Fruit fly (Drosophila melanogaster): ENCODE results near the gene mys.

Gene mys

DNA sequence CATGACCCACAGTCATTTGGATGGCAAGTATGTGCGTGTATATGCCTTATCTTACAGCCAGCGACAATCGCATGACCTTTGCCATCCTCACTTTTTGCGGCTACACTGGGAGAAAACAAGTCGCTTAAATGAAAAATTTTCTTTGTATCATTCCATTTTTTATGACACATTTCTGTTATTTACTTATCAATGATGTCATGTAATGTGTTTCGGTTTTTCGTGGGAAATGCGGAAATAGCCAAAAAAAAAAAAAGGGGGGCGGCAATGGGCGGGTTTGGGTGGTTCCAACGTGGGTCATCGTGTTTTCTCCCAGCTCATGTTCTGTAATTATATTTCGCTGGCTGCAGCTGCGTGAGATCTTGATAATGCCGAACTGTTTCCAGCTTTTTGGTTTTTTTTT is 18.7 kb downstream of the mys start (continued):
- TF ChIP-seq Myb (GFP tag; optimal IDR thresholded peaks at IDR 0.05): no peak
- TF ChIP-seq CG8944 (GFP tag; optimal IDR thresholded peaks at IDR 0.05): no peak
- peak; percentile 51 for TF ChIP-seq row (GFP tag; IDR thresholded peaks at IDR 0.05)
- no peak for TF ChIP-seq croc (GFP tag; conservative IDR thresholded peaks at IDR 0.05)
- no peak for TF ChIP-seq pzg (GFP tag; optimal IDR thresholded peaks at IDR 0.05)
- peak; percentile 80 for TF ChIP-seq Ets65A (GFP tag)
- TF ChIP-seq H2.0 (GFP tag; IDR thresholded peaks at IDR 0.05): no peak
- TF ChIP-seq CG1603 (tag; optimal IDR thresholded peaks at IDR 0.05): no peak
- TF ChIP-seq slbo (GFP tag; IDR thresholded peaks at IDR 0.05): peak; percentile 41; the same call in 1 of the 2 replicates
- TF ChIP-seq CG13296 (GFP tag; optimal IDR thresholded peaks at IDR 0.05): no peak
- no peak for TF ChIP-seq scrt (GFP tag; optimal IDR thresholded peaks at IDR 0.05)
- 0 out of 2 replicates have a peak, but pooled peaks have one; percentile 25 for TF ChIP-seq Ptx1 (GFP tag; IDR thresholded peaks at IDR 0.05)
- TF ChIP-seq CG16813 (GFP tag; IDR thresholded peaks at IDR 0.05; ENCODE audit: partially characterized antibody): no peak
- TF ChIP-seq bab2 (GFP tag; optimal IDR thresholded peaks at IDR 0.05): no peak
- 0 out of 3 replicates have a peak, but pooled peaks have one; percentile 18 for TF ChIP-seq dysf (GFP tag; IDR thresholded peaks at IDR 0.05)
- TF ChIP-seq CG11456 (GFP tag; IDR thresholded peaks at IDR 0.05): no peak
- TF ChIP-seq ewg (GFP tag; optimal IDR thresholded peaks at IDR 0.05): no peak
- TF ChIP-seq CG10267 (tag; optimal IDR thresholded peaks at IDR 0.05): no peak
- 0 out of 2 replicates have a peak, but pooled peaks have one; percentile 8 for TF ChIP-seq vvl (GFP tag; IDR thresholded peaks at IDR 0.05)
- TF ChIP-seq fd64A (GFP tag; optimal IDR thresholded peaks at IDR 0.05): no peak
- no peak for TF ChIP-seq CG15011 (GFP tag; optimal IDR thresholded peaks at IDR 0.05)
- no peak for TF ChIP-seq Sox102F (GFP tag; optimal IDR thresholded peaks at IDR 0.05)
- peak; percentile 56 for TF ChIP-seq Med (GFP tag)
- no peak for TF ChIP-seq prd (optimal IDR thresholded peaks at IDR 0.05)
- peak; percentile 50; the same call in 2 of the 3 replicates for TF ChIP-seq prd (GFP tag; IDR thresholded peaks at IDR 0.05)
- no peak for TF ChIP-seq CG13123 (GFP tag; optimal IDR thresholded peaks at IDR 0.05)
- TF ChIP-seq CG9932 (GFP tag; IDR thresholded peaks at IDR 0.05): no peak
- peak; percentile 0 for TF ChIP-seq Xbp1 (GFP tag; optimal IDR thresholded peaks at IDR 0.05)
- TF ChIP-seq mam (GFP tag; optimal IDR thresholded peaks at IDR 0.05): peak; percentile 9
- no peak for TF ChIP-seq da (GFP tag; optimal IDR thresholded peaks at IDR 0.05)
- TF ChIP-seq Mes4 (GFP tag; optimal IDR thresholded peaks at IDR 0.05): no peak
- no peak for TF ChIP-seq CG4820 (GFP tag; optimal IDR thresholded peaks at IDR 0.05)
- TF ChIP-seq Hr39 (optimal IDR thresholded peaks at IDR 0.05): no peak
- no peak for TF ChIP-seq Hsf (GFP tag; optimal IDR thresholded peaks at IDR 0.05)

DNA sequence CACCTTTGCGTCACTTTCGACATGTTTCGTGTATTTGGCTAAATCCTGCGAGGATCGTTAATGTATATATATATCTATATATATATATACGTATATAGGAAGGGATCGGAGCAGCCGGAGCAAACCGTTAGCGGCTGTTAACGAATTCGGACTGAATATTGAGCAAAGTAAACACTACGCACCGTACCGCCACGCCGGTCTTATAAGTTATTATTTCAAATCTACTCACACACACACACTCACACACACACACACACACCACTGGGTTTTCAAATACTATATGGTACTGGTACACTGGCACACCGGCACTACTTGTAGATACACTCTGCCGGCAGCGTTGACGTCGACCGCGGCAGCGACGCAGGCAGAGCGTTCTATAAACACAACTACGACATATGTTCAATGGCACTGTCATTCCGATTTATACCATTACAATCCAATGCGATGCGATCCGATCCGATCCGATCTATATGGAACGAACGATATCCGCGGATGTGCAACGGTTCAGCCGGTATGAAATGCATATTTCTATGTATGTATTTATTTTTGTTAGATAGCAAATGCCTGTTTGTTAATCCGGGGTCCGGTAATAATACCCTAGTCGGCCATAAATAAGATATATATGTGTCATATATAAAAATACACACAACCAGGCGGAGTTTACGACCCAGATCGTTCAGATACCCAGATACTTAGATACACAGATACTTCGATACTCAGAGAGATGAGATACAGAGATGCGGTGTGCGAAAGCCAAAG is 20.2 kb downstream of the mys start, which contains the start of gene Ldsdh1:
TSS of gene Ldsdh1 (minus strand) at position 179 of the 759 bp plus-strand sequence.
- TF ChIP-seq cg (GFP tag; optimal IDR thresholded peaks at IDR 0.05): peak; percentile 77
- no peak for TF ChIP-seq CG14667 (GFP tag; IDR thresholded peaks at IDR 0.05)
- TF ChIP-seq CG4424 (GFP tag; optimal IDR thresholded peaks at IDR 0.05): no peak
- TF ChIP-seq CG31365 (tag; optimal IDR thresholded peaks at IDR 0.05): no peak
- TF ChIP-seq lov (optimal IDR thresholded peaks at IDR 0.05): no peak
- TF ChIP-seq lov (GFP tag; IDR thresholded peaks at IDR 0.05): no peak
- no peak for TF ChIP-seq CG11247 (GFP tag; IDR thresholded peaks at IDR 0.05)
- no peak for TF ChIP-seq Opbp (GFP tag; IDR thresholded peaks at IDR 0.05; ENCODE audit: partially characterized antibody)
- TF ChIP-seq CG5245 (GFP tag; optimal IDR thresholded peaks at IDR 0.05): no peak
- TF ChIP-seq CG31441 (GFP tag; IDR thresholded peaks at IDR 0.05): no peak
- peak; percentile 39 for TF ChIP-seq exex (tag; optimal IDR thresholded peaks at IDR 0.05)
- TF ChIP-seq HmgZ (tag; optimal IDR thresholded peaks at IDR 0.05): peak; percentile 12
- no peak for TF ChIP-seq CG6654 (GFP tag; optimal IDR thresholded peaks at IDR 0.05)
- TF ChIP-seq lab (GFP tag; optimal IDR thresholded peaks at IDR 0.05): peak; percentile 44
- no peak for TF ChIP-seq CG12155 (GFP tag; optimal IDR thresholded peaks at IDR 0.05)
- no peak for TF ChIP-seq slp2 (GFP tag; optimal IDR thresholded peaks at IDR 0.05)
- TF ChIP-seq crp (GFP tag; optimal IDR thresholded peaks at IDR 0.05): no peak
- TF ChIP-seq lbe (GFP tag; optimal IDR thresholded peaks at IDR 0.05): no peak
- no peak for TF ChIP-seq scrt (GFP tag; optimal IDR thresholded peaks at IDR 0.05)
- TF ChIP-seq CG1529 (GFP tag; optimal IDR thresholded peaks at IDR 0.05): no peak
